Worm (Caenorhabditis elegans) whole organism, L4 larva: Measurements from ENCODE around the gene amdh-1.
A peak's percentile ranks its signal among the peaks of the same experiment; 100 is the strongest.

Source experiments
- F10B5.3 ChIP-seq: sonication (generic microtip); optimal IDR thresholded peaks from 2 replicates; lab custom pipeline; 2016; ENCODE audit warnings: mild to moderate bottlenecking, missing genetic modification characterization, missing compliant biosample characterization
- F26F4.8 ChIP-seq: fragments of 200-800 bp; sonication (Bioruptor generic); conservative IDR thresholded peaks from 2 replicates; pipeline ENCODE4 v1.3.6; 2022; ENCODE audit warnings: missing genetic modification characterization, missing compliant biosample characterization
- F44E2.7 ChIP-seq: fragments of 200-800 bp; sonication (Bioruptor generic); IDR thresholded peaks from 2 replicates; pipeline ENCODE4 v2.1.2; 2022; ENCODE audit warnings: missing genetic modification characterization, missing compliant biosample characterization
- R02D3.7 ChIP-seq: fragments of 150-350 bp; sonication (generic microtip); optimal IDR thresholded peaks from 3 replicates; lab custom pipeline; 2014; ENCODE audit warnings: missing biosample characterization, missing genetic modification characterization
- T20F7.1 ChIP-seq: fragments of 200-800 bp; sonication (Bioruptor generic); optimal IDR thresholded peaks from 2 replicates; lab custom pipeline; 2018; ENCODE audit warnings: mild to moderate bottlenecking, missing genetic modification characterization, missing compliant biosample characterization
- Y105C5A.15 ChIP-seq: fragments of 200-800 bp; sonication (Bioruptor generic); IDR thresholded peaks from 2 replicates; pipeline ENCODE4 v1.3.6; 2022; ENCODE audit warnings: missing genetic modification characterization, missing compliant biosample characterization
- Y48G9A.11 ChIP-seq: fragments of 200-800 bp; sonication (Bioruptor generic); IDR thresholded peaks from 2 replicates; pipeline ENCODE4 v1.3.6; 2022; ENCODE audit warnings: missing genetic modification reagents, missing genetic modification characterization, missing compliant biosample characterization
- Y75B8A.6 ChIP-seq: fragments of 200-800 bp; sonication (Bioruptor generic); IDR thresholded peaks from 2 replicates; pipeline ENCODE4 v1.3.6; 2022; ENCODE audit warnings: missing genetic modification reagents, missing genetic modification characterization, missing compliant biosample characterization
- attf-4 ChIP-seq: sonication (generic microtip); optimal IDR thresholded peaks from 3 replicates; lab custom pipeline; 2017; ENCODE audit warnings: missing biosample characterization, missing genetic modification characterization
- ceh-32 ChIP-seq: sonication (generic microtip); optimal IDR thresholded peaks from 2 replicates; lab custom pipeline; 2016; ENCODE audit warnings: mild to moderate bottlenecking, missing genetic modification characterization, missing compliant biosample characterization; ENCODE audit not compliant: poor library complexity
- ctbp-1 ChIP-seq: fragments of 200-800 bp; sonication (Bioruptor generic); IDR thresholded peaks from 2 replicates; pipeline ENCODE4 v1.3.6; 2022; ENCODE audit warnings: missing genetic modification reagents, missing genetic modification characterization, missing compliant biosample characterization
- dmd-9 ChIP-seq: fragments of 200-800 bp; sonication (Bioruptor generic); IDR thresholded peaks from 2 replicates; pipeline ENCODE4 v1.3.6; 2022; ENCODE audit warnings: missing genetic modification reagents, missing genetic modification characterization, missing compliant biosample characterization
- dpl-1 ChIP-seq: fragments of 150-350 bp; optimal IDR thresholded peaks from 2 replicates; lab custom pipeline; 2014; ENCODE audit warnings: missing biosample characterization, missing genetic modification reagents, missing genetic modification characterization
- dve-1 ChIP-seq: sonication (generic microtip); optimal IDR thresholded peaks from 2 replicates; lab custom pipeline; 2017; ENCODE audit warnings: antibody characterized with exemption, mild to moderate bottlenecking, missing genetic modification characterization, missing compliant biosample characterization; ENCODE audit not compliant: insufficient read depth
- egl-27 ChIP-seq: sonication (generic microtip); optimal IDR thresholded peaks from 3 replicates; lab custom pipeline; 2017; ENCODE audit warnings: missing biosample characterization, missing genetic modification reagents, missing genetic modification characterization
- fos-1 ChIP-seq: fragments of 150-350 bp; optimal IDR thresholded peaks from 2 replicates; lab custom pipeline; 2014; ENCODE audit warnings: missing biosample characterization, missing genetic modification characterization
- hif-1 ChIP-seq, 2 experiments: sonication (generic microtip); optimal IDR thresholded peaks; 2 replicates each; lab custom pipeline; 2016 to 2017; ENCODE audit warnings: missing compliant biosample characterization in 2 of 2, missing genetic modification characterization in 2 of 2, missing genetic modification reagents in 2 of 2, missing genotype in 2 of 2, mild to moderate bottlenecking in 1 of 2
- lim-7 ChIP-seq: fragments of 200-800 bp; sonication (Bioruptor generic); IDR thresholded peaks from 2 replicates; pipeline ENCODE4 v1.3.6; 2022; ENCODE audit warnings: missing genetic modification characterization, missing compliant biosample characterization
- lsy-2 ChIP-seq, 2 experiments: fragments of 150-350 bp in 1 of 2; sonication (generic microtip) in 1 of 2; optimal IDR thresholded peaks; 2 replicates each; lab custom pipeline; 2014 to 2017; ENCODE audit warnings: missing biosample characterization in 2 of 2, missing genetic modification characterization in 2 of 2
- mdt-29 ChIP-seq: fragments of 200-800 bp; sonication (Bioruptor generic); IDR thresholded peaks from 2 replicates; pipeline ENCODE4 v1.3.6; 2022; ENCODE audit warnings: missing genetic modification reagents, missing genetic modification characterization, missing compliant biosample characterization
- mep-1 ChIP-seq: fragments of 150-350 bp; sonication (generic microtip); optimal IDR thresholded peaks from 3 replicates; lab custom pipeline; 2014; ENCODE audit warnings: missing biosample characterization, missing genetic modification characterization
- mes-2 ChIP-seq: sonication (generic microtip); optimal IDR thresholded peaks from 2 replicates; lab custom pipeline; 2016; ENCODE audit warnings: missing genotype, mild to moderate bottlenecking, missing genetic modification characterization, missing compliant biosample characterization; ENCODE audit not compliant: poor library complexity, severe bottlenecking
- mxl-2 ChIP-seq: fragments of 200-800 bp; sonication (Bioruptor generic); conservative IDR thresholded peaks from 2 replicates; pipeline ENCODE4 v1.3.6; 2022; ENCODE audit warnings: missing genetic modification reagents, missing genetic modification characterization, missing compliant biosample characterization
- mxl-3 ChIP-seq: fragments of 200-800 bp; sonication (Bioruptor generic); optimal IDR thresholded peaks from 2 replicates; lab custom pipeline; 2018; ENCODE audit warnings: mild to moderate bottlenecking, missing genetic modification characterization, missing compliant biosample characterization
- nhr-102 ChIP-seq: sonication (generic microtip); optimal IDR thresholded peaks from 2 replicates; lab custom pipeline; 2016; ENCODE audit warnings: mild to moderate bottlenecking, missing genetic modification characterization, moderate library complexity, missing compliant biosample characterization
- nhr-11 ChIP-seq: fragments of 150-350 bp; optimal IDR thresholded peaks from 2 replicates; lab custom pipeline; 2014; ENCODE audit warnings: missing biosample characterization, missing genetic modification characterization
- nhr-237 ChIP-seq: sonication (generic microtip); optimal IDR thresholded peaks from 2 replicates; lab custom pipeline; 2017; ENCODE audit warnings: missing biosample characterization, missing genetic modification characterization
- nhr-25 ChIP-seq: sonication (generic microtip); optimal IDR thresholded peaks from 2 replicates; lab custom pipeline; 2017; ENCODE audit warnings: missing genetic modification characterization, mild to moderate bottlenecking, missing compliant biosample characterization, antibody characterized with exemption, moderate library complexity, borderline replicate concordance; ENCODE audit not compliant: insufficient read depth
- nhr-41 ChIP-seq: fragments of 200-800 bp; sonication (Bioruptor generic); IDR thresholded peaks from 2 replicates; pipeline ENCODE4 v1.3.6; 2022; ENCODE audit warnings: missing genetic modification reagents, missing genetic modification characterization, missing compliant biosample characterization
- nhr-42 ChIP-seq: fragments of 200-800 bp; sonication (Bioruptor generic); IDR thresholded peaks from 2 replicates; pipeline ENCODE4 v1.3.6; 2022; ENCODE audit warnings: missing genetic modification characterization, missing compliant biosample characterization
- nhr-48 ChIP-seq: sonication (generic microtip); optimal IDR thresholded peaks from 2 replicates; lab custom pipeline; 2016; ENCODE audit warnings: mild to moderate bottlenecking, missing genetic modification characterization, missing compliant biosample characterization
- pqm-1 ChIP-seq: sonication (generic microtip); optimal IDR thresholded peaks from 2 replicates; lab custom pipeline; 2017; ENCODE audit warnings: missing biosample characterization, missing genetic modification characterization
- rbr-2 ChIP-seq: sonication (generic microtip); optimal IDR thresholded peaks from 2 replicates; lab custom pipeline; 2016; ENCODE audit warnings: missing genotype, missing genetic modification characterization, missing compliant biosample characterization
- saeg-2 ChIP-seq: fragments of 200-800 bp; sonication (Bioruptor generic); IDR thresholded peaks from 2 replicates; pipeline ENCODE4 v1.3.6; 2022; ENCODE audit warnings: missing genetic modification reagents, missing genetic modification characterization, missing compliant biosample characterization
- snpc-1.2 ChIP-seq: fragments of 200-800 bp; sonication (Bioruptor generic); IDR thresholded peaks from 2 replicates; pipeline ENCODE4 v1.3.6; 2022; ENCODE audit warnings: missing genetic modification reagents, missing genetic modification characterization, missing compliant biosample characterization
- spr-1 ChIP-seq: sonication (generic microtip); optimal IDR thresholded peaks from 2 replicates; lab custom pipeline; 2016; ENCODE audit warnings: mild to moderate bottlenecking, missing genetic modification characterization, missing compliant biosample characterization
- tag-97 ChIP-seq: fragments of 200-800 bp; sonication (Bioruptor generic); IDR thresholded peaks from 2 replicates; pipeline ENCODE4 v1.3.6; 2022; ENCODE audit warnings: missing genetic modification characterization, missing compliant biosample characterization
- tra-1 ChIP-seq: fragments of 200-800 bp; sonication (Bioruptor generic); IDR thresholded peaks from 2 replicates; pipeline ENCODE4 v1.3.6; 2022; ENCODE audit warnings: missing genetic modification reagents, missing genetic modification characterization, missing compliant biosample characterization

Gene amdh-1

DNA sequence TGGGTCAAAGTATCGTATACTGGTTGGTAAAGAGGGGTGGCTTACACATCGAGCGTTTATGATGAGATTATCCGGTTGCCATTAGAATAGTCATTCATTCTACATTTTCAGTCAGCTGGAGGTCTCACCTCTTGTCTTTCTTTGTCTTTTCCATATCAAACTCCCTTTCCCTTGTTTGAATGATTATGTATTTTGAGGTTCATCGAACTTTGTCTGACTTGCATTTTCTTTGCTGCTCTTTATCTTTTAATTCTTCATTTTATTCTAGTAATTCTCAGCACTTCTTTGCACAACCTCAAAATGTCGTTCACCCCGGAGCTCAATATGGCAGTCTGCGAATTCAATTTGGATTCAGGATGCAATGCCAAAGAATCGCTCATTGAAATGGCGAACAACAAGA lies 11.1 kb upstream of the amdh-1 start, which contains the start of gene T12A2.3:
Gene T12A2.3, plus strand, starts transcription at position 301 of the 400 bp plus-strand sequence.
- TF ChIP-seq Y105C5A.15 (no peak), nhr-237 (no peak)

DNA sequence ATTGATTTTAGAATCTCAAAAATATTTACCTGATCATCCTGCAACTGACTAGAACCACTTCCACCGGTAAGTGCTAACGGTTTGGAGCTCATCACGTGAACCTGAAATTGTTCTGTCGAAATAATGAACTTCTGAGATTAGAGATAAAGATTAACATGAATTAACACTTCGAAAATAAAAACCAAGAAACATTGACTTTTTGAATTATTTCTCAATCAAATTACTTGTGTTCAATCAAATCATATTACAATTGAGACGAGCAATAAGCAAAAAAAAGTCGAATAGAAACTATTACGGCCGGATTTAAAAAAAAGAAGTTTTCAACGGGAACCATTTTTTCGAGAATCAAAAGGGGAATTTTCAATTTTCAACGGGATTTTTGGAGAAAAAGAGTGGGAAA lies 5.9 kb upstream of the amdh-1 start, which contains the start of gene bcas-2:
Gene bcas-2, minus strand, starts transcription at position 101 of the 400 bp plus-strand sequence.
- TF ChIP-seq mes-2 (no peak), spr-1 (tag; lab: Kevin White, UChicago) (no peak), T20F7.1 (GFP tag; lab: Kevin White, UChicago) (no peak), nhr-41 (no peak), lim-7 (GFP tag; lab: Robert Waterston, UW) (no peak), hif-1 (tag; optimal IDR thresholded peaks at IDR 0.05; lab: Kevin White, UChicago) (no peak), mxl-3 (no peak), mep-1 (tag; lab: Kevin White, UChicago) (no peak), egl-27 (tag; lab: Kevin White, UChicago) (no peak), attf-4 (no peak), Y105C5A.15 (no peak), F26F4.8 (GFP tag; lab: Robert Waterston, UW) (no peak), mdt-29 (GFP tag; lab: Robert Waterston, UW) (no peak), lsy-2 (tag; optimal IDR thresholded peaks at IDR 0.05; lab: Kevin White, UChicago) (no peak), ctbp-1 (GFP tag; lab: Robert Waterston, UW) (no peak), nhr-11 (tag; lab: Kevin White, UChicago) (no peak), dve-1 (tag; lab: Kevin White, UChicago) (no peak), nhr-48 (tag; lab: Kevin White, UChicago) (no peak), R02D3.7 (tag; lab: Kevin White, UChicago) (no peak)

DNA sequence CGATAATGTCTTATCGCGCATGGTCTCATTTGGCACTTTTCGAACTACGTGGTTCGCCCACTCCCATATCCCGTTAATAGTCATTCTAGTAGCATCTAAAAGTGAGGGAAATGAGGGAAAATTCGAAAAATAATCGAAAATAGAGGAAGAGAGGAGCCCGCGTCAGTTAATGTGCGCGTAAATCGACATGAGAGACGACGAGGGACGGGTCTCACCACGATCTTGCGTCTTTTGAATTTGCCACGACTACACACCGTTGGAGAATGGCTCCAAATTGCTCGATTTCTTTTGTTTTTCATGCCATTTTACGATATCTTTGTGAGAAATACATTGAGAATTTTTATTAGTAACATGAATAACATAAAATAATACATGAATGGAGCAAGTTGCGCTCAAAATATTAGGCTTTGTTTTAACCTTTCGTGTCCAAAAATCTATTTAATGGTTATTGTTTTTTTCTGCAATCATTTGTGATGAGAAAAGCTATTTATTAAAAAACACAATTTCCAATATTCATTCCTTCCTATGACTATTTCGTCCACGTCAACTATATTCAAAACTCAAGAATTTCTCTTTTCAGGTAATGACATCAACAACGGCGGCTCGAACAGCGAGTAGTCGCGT lies 3.4 kb upstream of the amdh-1 start, which contains the start of the genes gen-1 and stt-3:
Gene gen-1, minus strand, starts transcription at position 95 of the 624 bp plus-strand sequence.
Gene stt-3, plus strand, starts transcription at position 574 of the 624 bp plus-strand sequence.
- TF ChIP-seq dmd-9 (GFP tag; lab: Robert Waterston, UW) (no peak), R02D3.7 (tag; lab: Kevin White, UChicago) (peak; percentile 76), dpl-1 (GFP tag; lab: Kevin White, UChicago) (peak; percentile 27), nhr-11 (tag; lab: Kevin White, UChicago) (no peak), T20F7.1 (GFP tag; lab: Kevin White, UChicago) (no peak), mes-2 (peak; percentile 0)
- TF ChIP-seq, all 104 proteins: peak for 3

DNA sequence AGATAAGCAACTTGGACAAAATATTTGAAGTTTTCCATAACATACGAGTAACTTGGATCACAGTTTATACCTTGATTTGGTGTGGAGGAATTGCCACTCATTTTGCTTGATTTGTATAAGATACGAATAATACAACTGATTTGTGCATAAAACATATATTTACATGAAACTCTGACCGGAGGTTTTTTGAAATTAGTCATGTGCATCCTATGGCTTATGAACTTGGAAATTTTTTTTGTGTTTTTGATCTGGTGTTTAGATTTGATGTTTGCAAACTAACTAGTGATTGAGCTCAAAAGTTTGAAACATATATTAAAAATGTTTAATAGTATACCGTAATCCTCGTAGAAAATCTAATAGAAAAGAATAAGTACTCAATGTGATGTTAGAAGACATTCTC lies 3.1 kb downstream of the amdh-1 start, which contains the start of gene srg-8:
Gene srg-8, minus strand, starts transcription at position 101 of the 400 bp plus-strand sequence.
- TF ChIP-seq snpc-1.2 (GFP tag; lab: Robert Waterston, UW) (no peak), fos-1 (no peak), tra-1 (GFP tag; lab: Robert Waterston, UW) (no peak), saeg-2 (GFP tag; lab: Robert Waterston, UW) (no peak), ceh-32 (no peak), nhr-102 (tag; lab: Kevin White, UChicago) (no peak), nhr-11 (tag; lab: Kevin White, UChicago) (no peak), nhr-42 (GFP tag; lab: Robert Waterston, UW) (no peak), F44E2.7 (no peak), rbr-2 (tag; lab: Kevin White, UChicago) (no peak), mxl-3 (no peak), mxl-2 (GFP tag; lab: Robert Waterston, UW) (no peak), pqm-1 (tag; lab: Kevin White, UChicago) (no peak), attf-4 (no peak), mes-2 (no peak), nhr-25 (tag; lab: Kevin White, UChicago) (no peak), Y75B8A.6 (GFP tag; lab: Robert Waterston, UW) (no peak), Y48G9A.11 (GFP tag; lab: Robert Waterston, UW) (no peak), F10B5.3 (no peak), tag-97 (GFP tag; lab: Robert Waterston, UW) (no peak)
